Fruit fly (Drosophila melanogaster) whole organism, larva: ENCODE measurements around the gene Ppm1.

Source experiments
- noc ChIP-seq: fragments of 200-800 bp; sonication (Bioruptor generic); optimal IDR thresholded peaks from 3 replicates; lab custom pipeline; 2019; ENCODE audit warnings: missing biosample characterization, mild to moderate bottlenecking, missing genetic modification characterization, moderate library complexity

Ppm1 gene

DNA sequence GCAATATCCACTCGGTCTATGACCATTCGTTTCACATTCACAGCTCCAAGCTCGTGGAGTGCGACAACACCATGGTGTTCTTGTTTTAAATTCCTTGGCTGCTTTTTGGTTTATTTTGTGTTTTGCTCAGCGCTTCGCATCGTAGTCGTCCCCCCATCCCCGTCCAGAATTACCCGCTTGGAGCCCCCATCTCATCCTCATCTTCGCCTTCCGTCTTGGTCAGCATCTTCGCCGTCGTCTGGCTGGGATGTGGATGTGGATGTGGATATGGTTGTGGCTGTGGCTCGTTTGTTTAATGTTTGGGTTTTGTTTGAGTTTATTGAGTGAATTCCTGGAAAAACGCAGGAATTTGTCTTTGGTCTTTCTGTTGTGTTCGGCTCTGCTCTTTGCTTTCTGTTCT lies 28.0 kb downstream of the Ppm1 start:
- TF ChIP-seq noc (tag; lab: Kevin White, UChicago), result no peak

DNA sequence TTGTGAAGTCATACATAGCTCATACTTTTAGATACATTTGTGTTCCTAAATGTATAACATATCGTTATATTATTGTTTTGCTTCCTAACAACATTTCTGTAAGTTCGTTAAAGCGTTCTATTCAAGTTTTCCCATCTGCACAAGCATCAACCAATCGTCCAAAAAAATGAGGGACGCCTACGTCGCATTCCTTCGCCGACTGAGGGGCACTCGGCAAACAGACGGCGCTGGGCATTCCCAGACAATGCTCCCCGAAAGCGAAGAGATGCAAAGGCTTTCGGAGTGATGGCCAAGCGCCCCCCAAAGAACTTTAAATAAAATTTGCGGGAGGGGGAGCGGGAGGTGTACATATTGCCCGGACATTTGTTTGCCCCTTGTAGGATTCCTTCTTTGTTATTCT lies 29.6 kb downstream of the Ppm1 start:
- no peak for TF ChIP-seq noc (tag; lab: Kevin White, UChicago)

DNA sequence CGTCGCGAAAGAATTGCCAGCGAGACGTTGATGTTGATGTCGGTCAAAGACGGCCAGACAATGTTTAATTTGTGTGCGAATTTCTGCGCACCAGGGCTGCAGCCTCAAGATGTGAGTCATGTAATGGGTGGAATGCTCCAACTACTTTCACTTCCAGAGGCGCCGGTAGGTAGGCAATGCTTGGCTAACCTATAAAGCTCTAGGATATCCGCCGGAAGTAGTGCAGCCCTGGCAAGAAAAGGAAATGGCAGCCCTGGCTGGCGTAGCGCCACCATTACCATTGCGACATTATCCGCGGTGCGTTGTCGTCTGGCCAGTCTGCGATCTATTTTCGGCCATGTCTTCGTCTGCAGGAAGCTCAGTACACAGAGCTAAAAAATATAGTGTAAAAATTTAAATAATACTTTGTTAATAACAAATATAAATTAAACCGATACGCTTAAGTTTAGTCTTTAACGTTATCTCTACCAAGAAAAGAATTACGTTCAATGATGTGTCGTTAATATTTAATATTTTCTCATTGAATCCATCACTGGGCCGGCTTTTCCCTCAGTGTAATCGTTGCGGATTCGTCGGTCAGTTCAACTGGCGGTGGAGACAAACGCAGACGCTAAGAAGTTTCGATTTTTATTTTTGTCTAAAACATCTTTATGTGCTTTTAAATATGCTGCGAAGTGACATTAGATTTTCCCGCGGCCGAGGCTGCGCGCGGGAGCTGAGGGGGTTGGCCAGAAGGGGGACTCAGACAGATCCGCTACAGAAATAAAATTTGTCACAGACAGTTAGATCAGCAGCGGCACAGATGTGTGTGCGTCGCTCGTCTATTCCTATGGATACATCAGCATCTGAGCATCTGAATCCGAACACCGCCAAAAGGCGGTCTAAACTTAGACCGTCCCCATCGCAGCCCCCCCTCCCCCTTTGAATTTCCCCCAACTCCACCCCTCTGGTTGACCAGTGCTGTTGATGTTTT lies 30.8 kb downstream of the Ppm1 start:
- TF ChIP-seq noc (tag; lab: Kevin White, UChicago), result peak; percentile 62

DNA sequence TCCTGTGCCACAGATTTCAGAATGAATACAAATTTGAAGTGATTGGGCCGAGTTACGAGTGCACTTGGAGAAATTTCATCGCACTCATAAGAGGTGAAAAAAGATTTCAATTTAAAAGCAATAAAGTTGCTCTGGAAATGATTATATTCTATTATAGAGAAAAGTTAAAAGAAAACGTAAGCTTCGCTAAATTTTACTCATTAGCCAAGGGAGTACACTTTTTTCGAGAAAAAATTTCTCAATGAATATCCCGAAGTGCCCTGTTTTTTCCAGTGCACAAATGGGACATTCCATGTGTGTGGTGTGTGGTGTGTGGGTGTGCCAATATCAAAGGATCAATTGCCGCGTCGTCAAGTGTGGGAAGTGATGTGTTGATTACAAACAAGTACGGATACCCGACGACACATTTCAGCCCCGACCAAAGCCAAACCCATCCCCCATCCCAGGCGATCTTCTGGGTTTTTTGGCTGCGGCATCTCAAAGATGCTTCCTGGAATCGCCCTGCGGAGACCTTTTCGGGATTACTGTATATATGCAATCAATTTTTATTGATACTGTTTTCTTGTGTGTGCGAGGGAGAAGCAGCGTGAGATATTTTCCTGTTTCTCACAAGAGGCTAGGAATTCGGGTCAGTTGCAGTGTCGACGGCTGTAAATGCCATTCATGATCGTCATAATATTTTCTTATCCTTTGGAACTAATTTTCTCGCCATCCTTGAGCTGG lies 32.6 kb downstream of the Ppm1 start:
- TF ChIP-seq noc (tag; lab: Kevin White, UChicago), result no peak

DNA sequence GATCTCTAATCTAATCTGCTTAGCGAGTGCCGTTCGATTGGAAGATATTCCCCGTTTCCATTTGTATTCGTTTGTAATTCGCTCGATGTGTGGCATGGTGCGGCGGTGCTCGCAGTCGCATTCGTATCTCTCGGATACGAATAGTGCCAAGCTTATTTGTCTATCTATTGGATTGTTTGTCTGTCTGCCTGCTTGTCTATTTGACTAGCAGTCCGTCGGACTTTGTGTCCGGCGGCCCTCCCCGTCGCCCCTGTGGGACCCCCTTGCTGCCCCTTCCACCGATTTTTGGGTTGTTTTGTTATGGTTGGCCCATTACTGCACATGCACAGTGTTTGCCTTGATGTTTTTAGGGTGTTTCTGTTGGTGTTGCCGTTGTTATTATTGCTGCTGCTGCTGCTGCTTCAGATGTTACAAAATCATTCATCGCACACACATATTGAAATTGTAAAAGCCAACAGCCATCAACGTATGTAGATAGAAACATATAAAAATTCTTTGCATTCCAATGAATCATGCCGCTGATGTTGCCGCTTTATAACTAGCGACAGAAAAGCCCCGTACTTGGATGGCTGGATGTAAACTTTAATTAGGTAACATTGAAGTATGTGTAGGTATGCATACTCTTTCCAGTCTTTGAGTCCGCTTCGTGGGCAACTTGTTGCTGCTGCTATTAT lies 33.8 kb downstream of the Ppm1 start:
- TF ChIP-seq noc (tag; lab: Kevin White, UChicago), result no peak

DNA sequence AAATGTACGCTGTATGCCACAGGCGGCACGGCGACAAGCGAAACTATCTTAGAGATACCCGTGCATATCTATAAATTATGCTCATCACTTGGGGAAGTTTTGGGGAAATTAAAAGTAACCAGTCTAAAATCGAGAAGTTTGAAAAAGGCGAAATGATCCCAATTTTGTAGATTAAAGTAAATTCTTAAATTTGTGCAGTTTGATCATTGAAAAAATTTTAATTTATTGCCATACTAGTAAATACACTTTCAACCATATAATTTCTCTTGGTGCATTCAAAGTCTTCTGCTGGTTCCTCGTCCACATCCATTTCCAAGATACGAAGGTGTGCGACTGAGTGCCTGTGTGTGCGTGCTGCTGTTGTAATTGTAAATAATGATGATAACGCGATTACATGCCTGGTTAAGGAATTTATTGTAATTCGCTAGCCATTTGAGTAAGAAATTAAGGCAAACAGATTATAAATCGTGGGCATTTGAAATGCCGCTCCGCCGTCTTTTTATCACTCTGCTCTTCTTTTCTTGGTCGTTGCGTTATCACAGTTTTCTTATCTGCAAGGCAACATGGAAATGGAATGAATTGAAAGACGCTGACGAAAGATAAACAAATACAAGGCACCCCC lies 34.4 kb downstream of the Ppm1 start:
- TF ChIP-seq noc (tag; lab: Kevin White, UChicago), result no peak

DNA sequence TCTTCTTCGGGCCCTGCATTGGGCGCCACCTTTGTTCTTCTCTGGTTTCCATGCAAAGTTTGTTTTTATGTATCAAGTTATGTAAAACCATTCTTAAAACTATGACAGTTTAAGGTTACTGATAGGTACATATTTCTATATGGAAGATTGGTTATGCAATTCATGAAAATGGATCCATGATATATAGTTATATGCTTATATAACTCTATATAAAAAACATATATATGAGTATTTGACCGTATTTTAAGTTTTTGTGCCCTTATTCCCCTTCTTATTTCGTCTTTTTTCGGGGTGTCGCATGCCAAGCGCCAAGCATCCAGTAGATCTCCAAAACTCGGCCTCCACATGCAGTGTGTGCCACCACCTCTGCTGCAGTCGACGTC lies 35.0 kb downstream of the Ppm1 start:
- no peak for TF ChIP-seq noc (tag; lab: Kevin White, UChicago)

DNA sequence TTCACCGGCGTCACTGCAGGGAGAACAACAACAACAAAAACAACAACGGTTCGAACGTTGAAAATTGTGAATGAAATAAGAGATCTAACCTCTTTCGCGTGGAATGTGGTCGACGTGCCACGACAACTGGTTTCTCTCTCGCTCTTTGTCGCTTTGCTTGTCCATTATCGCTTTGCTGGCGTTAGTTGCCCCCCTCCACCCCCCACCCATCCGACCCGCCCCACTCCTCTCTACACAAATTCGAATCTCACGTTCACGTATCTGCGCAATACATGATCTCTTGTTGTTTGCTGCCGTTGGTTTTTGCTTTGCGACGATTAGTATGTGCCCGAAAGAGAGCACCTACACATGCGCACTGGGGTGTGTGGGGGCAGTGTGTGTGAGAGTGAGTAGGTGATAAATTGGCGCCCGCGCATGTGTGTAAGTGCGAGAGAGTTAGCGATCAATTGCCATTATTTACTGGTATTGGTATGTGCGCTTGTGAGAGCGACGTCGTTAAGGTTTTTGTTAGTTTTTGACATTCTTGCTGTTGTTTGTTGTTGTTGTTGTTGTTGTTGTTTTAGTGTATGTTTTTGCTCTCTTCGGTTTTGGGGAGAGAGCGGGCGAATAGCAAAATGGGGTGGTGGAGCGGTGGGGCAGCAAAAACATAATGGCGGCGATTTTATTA lies 35.5 kb downstream of the Ppm1 start:
- peak; percentile 62 for TF ChIP-seq noc (tag; lab: Kevin White, UChicago)

DNA sequence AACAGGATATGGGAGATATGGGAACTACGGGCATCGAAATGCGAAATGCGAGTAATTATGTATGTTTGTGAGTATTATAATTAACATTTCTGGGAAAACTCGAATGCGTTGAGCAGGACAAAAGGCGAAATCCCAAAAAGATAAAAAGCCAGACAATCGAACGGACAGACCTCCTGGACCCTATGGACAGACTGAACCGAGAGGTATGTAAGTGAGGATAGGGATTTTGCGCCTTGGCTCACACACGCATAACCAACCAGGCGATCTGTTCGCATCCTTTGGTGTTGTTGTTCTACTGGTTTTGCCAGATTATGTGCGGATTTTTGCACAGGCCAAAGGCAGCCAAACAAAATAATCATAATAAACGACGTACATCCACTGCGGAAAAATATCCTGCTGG lies 36.8 kb downstream of the Ppm1 start:
- TF ChIP-seq noc (tag; lab: Kevin White, UChicago), result no peak

DNA sequence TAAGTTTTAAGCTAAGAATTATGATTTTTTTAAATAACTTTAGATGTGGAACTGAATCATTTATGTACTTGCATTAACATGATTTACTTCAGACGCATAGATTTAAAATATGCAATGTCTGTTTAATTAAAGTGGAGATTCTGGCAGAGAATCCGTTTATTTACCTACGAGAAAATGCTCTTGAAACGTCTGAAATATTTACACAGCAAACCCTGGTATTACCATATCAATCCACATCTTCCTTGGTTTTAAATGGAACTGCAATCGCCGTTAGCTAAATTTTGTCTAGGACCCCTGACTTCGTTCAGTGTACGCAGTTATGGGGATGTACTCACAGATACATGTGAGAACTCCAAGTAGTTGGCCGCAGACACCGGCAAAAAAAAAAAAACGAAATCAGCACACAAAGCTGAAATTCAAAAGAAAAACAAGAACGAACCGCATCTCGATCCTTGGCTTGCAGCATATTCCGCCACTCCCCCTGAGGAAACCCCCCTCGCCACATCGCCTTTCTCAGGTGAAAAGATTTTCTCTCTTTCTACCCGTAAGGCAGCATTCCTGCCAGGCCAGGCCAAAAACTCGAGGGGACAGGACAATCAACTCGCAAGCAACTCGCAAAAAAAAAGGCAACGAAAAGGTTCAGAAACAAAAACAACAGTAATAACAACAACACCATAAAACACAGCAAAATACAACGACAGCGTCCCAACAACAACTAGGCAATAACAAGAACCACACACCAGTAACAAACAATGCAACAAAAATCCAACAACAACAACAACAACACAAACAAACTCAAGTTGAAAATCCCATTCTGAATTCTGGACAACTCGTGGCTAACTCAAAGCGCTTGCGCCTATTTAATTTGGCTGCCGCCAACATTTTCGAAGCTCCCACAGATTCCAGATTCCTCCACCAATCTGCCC lies 37.5 kb downstream of the Ppm1 start:
- no peak for TF ChIP-seq noc (tag; lab: Kevin White, UChicago)

DNA sequence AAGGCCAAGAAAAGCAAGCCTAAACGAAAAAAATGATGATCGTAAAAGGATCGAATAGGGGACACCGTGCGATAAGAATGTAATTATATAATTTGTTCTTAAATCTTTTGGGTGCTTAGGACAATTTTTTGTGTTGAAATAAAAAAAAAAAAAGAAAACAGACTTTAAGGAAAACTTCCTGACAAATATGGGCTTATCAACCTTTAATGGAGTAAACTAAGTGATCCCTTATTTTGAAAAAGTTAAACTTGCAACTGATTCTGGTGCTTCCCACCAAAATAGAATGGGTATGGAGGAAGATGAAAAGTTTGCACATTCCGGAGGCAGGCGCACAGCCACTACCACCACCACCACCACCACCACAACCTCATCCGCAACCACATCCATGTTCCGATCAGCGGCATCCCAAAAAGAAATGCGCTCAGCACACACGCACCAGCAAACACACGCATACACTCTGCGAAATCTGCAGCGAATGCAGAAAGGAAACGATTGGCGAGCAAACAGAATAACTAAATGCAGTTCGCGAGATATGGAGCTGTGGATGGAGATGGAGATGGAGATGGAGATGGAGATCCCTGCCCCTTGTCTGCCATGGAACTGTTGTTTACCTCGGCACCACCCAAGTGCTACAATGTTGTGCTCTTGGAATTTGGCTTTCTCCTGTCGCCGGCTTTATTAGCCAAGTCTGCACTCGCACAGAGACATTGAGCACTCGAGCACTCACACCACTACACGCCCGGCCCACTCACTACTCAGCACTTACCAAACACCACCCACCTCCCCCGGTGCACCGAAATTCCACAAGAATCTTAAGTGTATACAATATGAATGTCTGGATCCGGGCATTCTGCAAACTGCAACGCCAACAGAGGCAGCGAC lies 38.5 kb downstream of the Ppm1 start:
- TF ChIP-seq noc (tag; lab: Kevin White, UChicago), result no peak

DNA sequence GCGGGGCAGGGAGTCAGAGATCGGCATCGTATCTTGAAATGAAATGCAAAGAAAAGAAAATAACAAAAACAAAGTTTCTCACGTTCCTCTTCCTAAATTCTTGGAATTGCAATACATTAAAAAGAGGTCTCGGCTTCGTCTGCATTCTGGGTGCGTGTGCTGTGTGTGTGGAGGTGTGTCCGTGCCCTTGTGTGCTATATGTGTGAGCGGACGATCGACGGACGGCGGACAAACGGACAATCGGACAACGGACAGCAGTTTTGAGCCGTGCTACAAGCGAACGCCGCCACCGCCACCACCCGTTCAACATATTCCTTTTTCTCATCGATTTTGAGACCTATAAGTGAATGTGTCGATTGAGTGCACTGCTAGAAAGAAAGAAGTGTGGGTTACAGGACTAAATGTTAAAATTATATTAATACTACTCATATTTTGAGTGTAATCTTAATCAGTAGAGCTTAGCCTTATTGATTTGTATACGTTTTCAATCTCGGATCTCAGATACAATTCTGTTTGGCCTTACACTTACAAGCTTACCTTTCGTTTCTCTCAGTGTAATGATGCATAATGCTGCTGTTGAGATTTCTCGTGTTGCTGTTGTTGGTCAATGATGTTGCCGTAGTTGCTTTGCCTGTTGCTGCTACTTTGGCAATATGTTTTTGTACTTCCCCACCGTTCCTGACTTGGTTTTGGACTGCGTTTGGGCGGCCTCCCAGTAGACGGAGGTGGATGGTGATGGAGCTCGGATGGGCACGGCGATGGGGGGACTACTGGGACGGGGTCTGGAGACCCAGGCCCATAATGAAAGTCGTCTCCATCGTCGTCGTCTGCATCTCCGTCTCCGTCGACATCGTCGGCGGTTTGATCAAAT lies 40.2 kb downstream of the Ppm1 start:
- TF ChIP-seq noc (tag; lab: Kevin White, UChicago), result no peak
